Fruit fly (Drosophila melanogaster) whole organism, embryonic: ENCODE data around the gene CG15382.

ENCODE experiments used
- CG10209 ChIP-seq: fragments of 200-800 bp; sonication (Bioruptor generic); optimal IDR thresholded peaks from 3 replicates; lab custom pipeline; 2017; ENCODE audit warnings: missing biosample characterization, mild to moderate bottlenecking, missing genetic modification characterization, missing genetic modification reagents
- CG10431 ChIP-seq: fragments of 200-800 bp; sonication (Bioruptor generic); optimal IDR thresholded peaks from 3 replicates; lab custom pipeline; 2018; ENCODE audit warnings: missing biosample characterization, mild to moderate bottlenecking, missing genetic modification characterization
- CG10959 ChIP-seq: fragments of 200-800 bp; sonication (Bioruptor generic); IDR thresholded peaks from 2 replicates; pipeline ENCODE4 v1.3.6; 2022; ENCODE audit warnings: missing biosample characterization, missing genetic modification characterization
- CG12219 ChIP-seq: fragments of 200-800 bp; sonication (Bioruptor generic); optimal IDR thresholded peaks from 3 replicates; lab custom pipeline; 2018; ENCODE audit warnings: missing biosample characterization, mild to moderate bottlenecking, missing genetic modification characterization
- CG13296 ChIP-seq: fragments of 200-800 bp; sonication (Bioruptor generic); optimal IDR thresholded peaks from 3 replicates; lab custom pipeline; 2018; ENCODE audit warnings: missing biosample characterization, mild to moderate bottlenecking, missing genetic modification characterization
- CG14441 ChIP-seq: fragments of 200-800 bp; sonication (Bioruptor generic); IDR thresholded peaks from 2 replicates; pipeline ENCODE4 v1.3.6; 2022; ENCODE audit warnings: missing biosample characterization, missing genetic modification characterization
- CG1832 ChIP-seq: fragments of 200-800 bp; sonication (Bioruptor generic); optimal IDR thresholded peaks from 2 replicates; lab custom pipeline; 2017; ENCODE audit warnings: missing biosample characterization, mild to moderate bottlenecking, missing genetic modification characterization, inconsistent platforms
- CG2116 ChIP-seq: fragments of 200-800 bp; sonication (Bioruptor generic); optimal IDR thresholded peaks from 3 replicates; lab custom pipeline; 2018; ENCODE audit warnings: missing biosample characterization, mild to moderate bottlenecking, missing genetic modification characterization
- CG2120 ChIP-seq: fragments of 200-800 bp; sonication (Bioruptor generic); optimal IDR thresholded peaks from 3 replicates; lab custom pipeline; 2016; ENCODE audit warnings: missing biosample characterization, missing genetic modification characterization
- CG2199 ChIP-seq: fragments of 200-800 bp; sonication (Bioruptor generic); IDR thresholded peaks from 3 replicates; pipeline ENCODE4 v1.3.6; 2022; ENCODE audit warnings: missing biosample characterization, missing genetic modification characterization
- CG31365 ChIP-seq: fragments of 200-800 bp; sonication (Bioruptor generic); optimal IDR thresholded peaks from 2 replicates; lab custom pipeline; 2018; ENCODE audit warnings: missing biosample characterization, mild to moderate bottlenecking, missing genetic modification characterization
- CG33557 ChIP-seq: fragments of 200-800 bp; sonication (Bioruptor generic); optimal IDR thresholded peaks from 2 replicates; lab custom pipeline; 2019; ENCODE audit warnings: missing biosample characterization, mild to moderate bottlenecking, missing genetic modification characterization, moderate library complexity
- CG4360 ChIP-seq: fragments of 200-800 bp; sonication (Bioruptor generic); IDR thresholded peaks from 2 replicates; pipeline ENCODE4 v1.3.6; 2022; ENCODE audit warnings: missing biosample characterization, missing genetic modification characterization
- CG7928 ChIP-seq: fragments of 200-800 bp; sonication (Bioruptor generic); optimal IDR thresholded peaks from 2 replicates; lab custom pipeline; 2017; ENCODE audit warnings: missing biosample characterization, mild to moderate bottlenecking, missing genetic modification characterization
- CG7963 ChIP-seq: fragments of 200-800 bp; sonication (Bioruptor generic); IDR thresholded peaks from 3 replicates; pipeline ENCODE4 v1.3.6; 2022; ENCODE audit warnings: missing biosample characterization, missing genetic modification characterization; ENCODE audit not compliant: partially characterized antibody
- CG8478 ChIP-seq: fragments of >200 bp; optimal IDR thresholded peaks from 2 replicates; lab custom pipeline; 2018
- CrebB ChIP-seq: fragments of 200-800 bp; sonication (Bioruptor generic); optimal IDR thresholded peaks from 3 replicates; lab custom pipeline; 2018; ENCODE audit warnings: missing biosample characterization, mild to moderate bottlenecking, missing genetic modification characterization
- D ChIP-seq, 2 experiments: fragments of 200-800 bp in 1 of 2; fragments of >200 bp in 1 of 2; sonication (Bioruptor generic) in 1 of 2; optimal IDR thresholded peaks; 2 replicates in 1 of 2; 3 replicates in 1 of 2; lab custom pipeline; 2017; ENCODE audit warnings: mild to moderate bottlenecking in 1 of 2, missing biosample characterization in 1 of 2, missing genetic modification characterization in 1 of 2, missing genetic modification reagents in 1 of 2
- Dek ChIP-seq: fragments of 200-800 bp; sonication (Bioruptor generic); optimal IDR thresholded peaks from 3 replicates; lab custom pipeline; 2019; ENCODE audit warnings: missing biosample characterization, mild to moderate bottlenecking, missing genetic modification characterization, moderate library complexity
- E2f2 ChIP-seq: fragments of 200-800 bp; sonication (Bioruptor generic); IDR thresholded peaks from 2 replicates; pipeline ENCODE4 v1.3.6; 2022; ENCODE audit warnings: missing biosample characterization, missing genetic modification characterization
- HHEX ChIP-seq: fragments of 200-800 bp; sonication (Bioruptor generic); optimal IDR thresholded peaks from 3 replicates; lab custom pipeline; 2017; ENCODE audit warnings: missing biosample characterization, mild to moderate bottlenecking, missing genetic modification characterization, missing genetic modification reagents
- HLH3B ChIP-seq: fragments of 200-800 bp; sonication (Bioruptor generic); IDR thresholded peaks from 2 replicates; pipeline ENCODE4 v1.3.6; 2022; ENCODE audit warnings: missing biosample characterization, missing genetic modification characterization
- HLH54F ChIP-seq: fragments of 200-800 bp; sonication (Bioruptor generic); optimal IDR thresholded peaks from 3 replicates; lab custom pipeline; 2016; ENCODE audit warnings: missing biosample characterization, missing genetic modification characterization
- Hmx ChIP-seq: fragments of 200-800 bp; sonication (Bioruptor generic); optimal IDR thresholded peaks from 2 replicates; lab custom pipeline; 2016; ENCODE audit warnings: missing biosample characterization, missing genetic modification characterization
- Hsf ChIP-seq: fragments of 200-800 bp; sonication (Bioruptor generic); optimal IDR thresholded peaks from 3 replicates; lab custom pipeline; 2016; ENCODE audit warnings: missing biosample characterization, missing genetic modification characterization
- Kr ChIP-seq: fragments of 200-800 bp; sonication (Bioruptor generic); optimal IDR thresholded peaks from 2 replicates; lab custom pipeline; 2017; ENCODE audit warnings: missing biosample characterization, mild to moderate bottlenecking, missing genetic modification characterization
- NC2β ChIP-seq: fragments of 200-800 bp; sonication (Bioruptor generic); optimal IDR thresholded peaks from 2 replicates; lab custom pipeline; 2016; ENCODE audit warnings: missing biosample characterization, missing genetic modification characterization
- NFAT ChIP-seq: fragments of 200-800 bp; sonication (Bioruptor generic); IDR thresholded peaks from 2 replicates; pipeline ENCODE4 v1.3.6; 2022; ENCODE audit warnings: missing biosample characterization, missing genetic modification characterization
- Sry-β ChIP-seq: fragments of 200-800 bp; sonication (Bioruptor generic); optimal IDR thresholded peaks from 2 replicates; lab custom pipeline; 2018; ENCODE audit warnings: missing biosample characterization, mild to moderate bottlenecking, missing genetic modification characterization, moderate library complexity
- Ssrp ChIP-seq: fragments of 200-800 bp; sonication (Bioruptor generic); optimal IDR thresholded peaks from 2 replicates; lab custom pipeline; 2018; ENCODE audit warnings: missing biosample characterization, mild to moderate bottlenecking, missing genetic modification characterization, moderate library complexity
- Tbp ChIP-seq: fragments of >200 bp; optimal IDR thresholded peaks from 2 replicates; lab custom pipeline; 2018; ENCODE audit warnings: missing biosample characterization, missing genetic modification characterization
- Trl ChIP-seq, 3 experiments: fragments of >200 bp in 2 of 3; fragments of 200-800 bp in 1 of 3; sonication (Bioruptor generic) in 1 of 3; optimal IDR thresholded peaks; 2 replicates in 1 of 3; 3 replicates in 2 of 3; lab custom pipeline; 2016 to 2017; ENCODE audit warnings: missing biosample characterization in 1 of 3, missing genetic modification characterization in 1 of 3
- bbx ChIP-seq: fragments of 200-800 bp; sonication (Bioruptor generic); IDR thresholded peaks from 2 replicates; pipeline ENCODE4 v1.3.6; 2022; ENCODE audit warnings: missing biosample characterization, missing genetic modification characterization; ENCODE audit not compliant: partially characterized antibody
- bsh ChIP-seq, 2 experiments: fragments of 200-800 bp; sonication (Bioruptor generic); optimal IDR thresholded peaks; 2 replicates each; lab custom pipeline; 2017 to 2018; ENCODE audit warnings: mild to moderate bottlenecking in 2 of 2, missing biosample characterization in 2 of 2, missing genetic modification characterization in 2 of 2, moderate library complexity in 1 of 2
- corto ChIP-seq: fragments of 200-800 bp; sonication (Bioruptor generic); optimal IDR thresholded peaks from 2 replicates; lab custom pipeline; 2016; ENCODE audit warnings: missing biosample characterization, mild to moderate bottlenecking, missing genetic modification characterization, moderate library complexity
- dimm ChIP-seq: fragments of 200-800 bp; sonication (Bioruptor generic); IDR thresholded peaks from 2 replicates; pipeline ENCODE4 v1.3.6; 2022; ENCODE audit warnings: missing biosample characterization, missing genetic modification characterization
- fd3F ChIP-seq: fragments of 200-800 bp; sonication (Bioruptor generic); optimal IDR thresholded peaks from 2 replicates; lab custom pipeline; 2018; ENCODE audit warnings: missing biosample characterization, mild to moderate bottlenecking, missing genetic modification characterization, moderate library complexity
- ftz-f1 ChIP-seq: fragments of 200-800 bp; sonication (Bioruptor generic); optimal IDR thresholded peaks from 2 replicates; lab custom pipeline; 2016; ENCODE audit warnings: missing biosample characterization, missing genetic modification characterization
- gce ChIP-seq: fragments of 200-800 bp; sonication (Bioruptor generic); IDR thresholded peaks from 3 replicates; pipeline ENCODE4 v1.3.6; 2022; ENCODE audit warnings: missing biosample characterization, missing genetic modification characterization
- gcm2 ChIP-seq: fragments of 200-800 bp; sonication (Bioruptor generic); optimal IDR thresholded peaks from 2 replicates; lab custom pipeline; 2016; ENCODE audit warnings: missing biosample characterization, missing genetic modification characterization
- gfzf ChIP-seq: fragments of 200-800 bp; sonication (Bioruptor generic); optimal IDR thresholded peaks from 2 replicates; lab custom pipeline; 2016; ENCODE audit warnings: missing biosample characterization, mild to moderate bottlenecking, missing genetic modification characterization, moderate library complexity
- gsb-n ChIP-seq: fragments of 200-800 bp; sonication (Bioruptor generic); optimal IDR thresholded peaks from 3 replicates; lab custom pipeline; 2018; ENCODE audit warnings: missing biosample characterization, mild to moderate bottlenecking, missing genetic modification characterization
- hkb ChIP-seq, 2 experiments: fragments of 200-800 bp in 1 of 2; fragments of >200 bp in 1 of 2; sonication (Bioruptor generic) in 1 of 2; IDR thresholded peaks in 1 of 2; optimal IDR thresholded peaks in 1 of 2; 2 replicates each; pipeline versions ENCODE4 v1.3.6 to Lab custom; 2017 to 2022; ENCODE audit warnings: missing biosample characterization in 1 of 2, missing genetic modification characterization in 1 of 2
- lbe ChIP-seq: fragments of 200-800 bp; sonication (Bioruptor generic); optimal IDR thresholded peaks from 2 replicates; lab custom pipeline; 2016; ENCODE audit warnings: missing biosample characterization, mild to moderate bottlenecking, missing genetic modification characterization
- lilli ChIP-seq: fragments of 200-800 bp; sonication (Bioruptor generic); optimal IDR thresholded peaks from 3 replicates; lab custom pipeline; 2016; ENCODE audit warnings: missing biosample characterization, missing genetic modification characterization
- otp ChIP-seq: fragments of 200-800 bp; sonication (Bioruptor generic); IDR thresholded peaks from 3 replicates; pipeline ENCODE4, ENCODE4 v1.3.6; 2022; ENCODE audit warnings: missing biosample characterization, missing genetic modification characterization
- psq ChIP-seq: fragments of 200-800 bp; sonication (Bioruptor generic); optimal IDR thresholded peaks from 2 replicates; lab custom pipeline; 2017; ENCODE audit warnings: missing biosample characterization, missing genetic modification characterization
- schlank ChIP-seq: fragments of 200-800 bp; sonication (Bioruptor generic); optimal IDR thresholded peaks from 2 replicates; lab custom pipeline; 2018; ENCODE audit warnings: missing biosample characterization, mild to moderate bottlenecking, missing genetic modification characterization
- trh ChIP-seq: fragments of 200-800 bp; sonication (Bioruptor generic); optimal IDR thresholded peaks from 2 replicates; lab custom pipeline; 2016; ENCODE audit warnings: missing biosample characterization, missing genetic modification characterization
- wdn ChIP-seq: fragments of 200-800 bp; sonication (Bioruptor generic); IDR thresholded peaks from 2 replicates; pipeline ENCODE4 v1.3.6; 2022; ENCODE audit warnings: missing biosample characterization, missing genetic modification characterization

Gene CG15382

dm6 chr2L:2180120-2180539 lies 24.6 kb downstream of the CG15382 start (continued):
- TF ChIP-seq CG7928 (GFP tag; lab: Kevin White, UChicago) (peak; percentile 27), NC2β (GFP tag; lab: Kevin White, UChicago) (peak; percentile 79), otp (GFP tag; lab: Robert Waterston, UW) (peak; percentile 92), fd3F (GFP tag; lab: Kevin White, UChicago) (peak; percentile 57), E2f2 (GFP tag; lab: Robert Waterston, UW) (peak; percentile 69), Tbp (GFP tag; lab: Kevin White, UChicago) (no peak), schlank (tag; lab: Kevin White, UChicago) (peak; percentile 42), gce (GFP tag; lab: Robert Waterston, UW) (peak; percentile 89), lbe (GFP tag; lab: Kevin White, UChicago) (peak; percentile 49), gfzf (GFP tag; lab: Kevin White, UChicago) (no peak), HLH54F (GFP tag; lab: Kevin White, UChicago) (peak; percentile 52), HHEX (GFP tag; lab: Kevin White, UChicago) (peak; percentile 87), CG1832 (no peak), CG2116 (peak; percentile 20), psq (peak; percentile 49), HLH3B (GFP tag; lab: Robert Waterston, UW) (peak; percentile 94), lilli (GFP tag; lab: Kevin White, UChicago) (peak; percentile 77), CG31365 (peak; percentile 63), CG4360 (peak; percentile 59), CG14441 (GFP tag; lab: Robert Waterston, UW) (peak; percentile 85), ftz-f1 (GFP tag; lab: Kevin White, UChicago) (peak; percentile 10), Dek (peak; percentile 86), dimm (GFP tag; lab: Robert Waterston, UW) (peak; percentile 79), CrebB (tag; lab: Kevin White, UChicago) (peak; percentile 78), corto (no peak), Hmx (GFP tag; lab: Kevin White, UChicago) (peak; percentile 49), CG13296 (GFP tag; lab: Kevin White, UChicago) (peak; percentile 72), CG33557 (peak; percentile 76), CG8478 (lab: Kevin White, UChicago) (no peak), bsh (GFP tag; optimal IDR thresholded peaks at IDR 0.05; lab: Kevin White, UChicago) (peak; percentile 45 to 96), CG2199 (GFP tag; lab: Robert Waterston, UW) (peak; percentile 80; the same call in 2 of the 3 replicates), CG7963 (GFP tag; lab: Robert Waterston, UW) (no peak), Sry-β (peak; percentile 18), Kr (GFP tag; lab: Kevin White, UChicago) (no peak), CG10431 (peak; percentile 69), NFAT (GFP tag; lab: Robert Waterston, UW) (peak; percentile 61), trh (GFP tag; lab: Kevin White, UChicago) (peak; percentile 72), Hsf (GFP tag; lab: Kevin White, UChicago) (peak; percentile 75), D (optimal IDR thresholded peaks at IDR 0.05; lab: Kevin White, UChicago) (no peak), D (GFP tag; optimal IDR thresholded peaks at IDR 0.05; lab: Kevin White, UChicago) (peak; percentile 92), Ssrp (tag; lab: Kevin White, UChicago) (peak; percentile 93), CG10209 (GFP tag; lab: Kevin White, UChicago) (peak; percentile 90), gcm2 (peak; percentile 44), Trl (optimal IDR thresholded peaks at IDR 0.05; lab: Kevin White, UChicago) (no peak), Trl (GFP tag; optimal IDR thresholded peaks at IDR 0.05; lab: Kevin White, UChicago) (peak; percentile 75), CG12219 (GFP tag; lab: Kevin White, UChicago) (peak; percentile 89), gsb-n (peak; percentile 93), CG10959 (GFP tag; lab: Robert Waterston, UW) (peak; percentile 86), bbx (GFP tag; lab: Robert Waterston, UW) (no peak), hkb (optimal IDR thresholded peaks at IDR 0.05; lab: Kevin White, UChicago) (no peak), hkb (GFP tag; IDR thresholded peaks at IDR 0.05; lab: Robert Waterston, UW) (peak; percentile 95), wdn (GFP tag; lab: Robert Waterston, UW) (peak; percentile 81), CG2120 (GFP tag; lab: Kevin White, UChicago) (peak; percentile 73)
